Fruit fly (Drosophila melanogaster): ENCODE results near the gene CG46525.

Gene CG46525

dm6 chr3L:17428779-17429178, 46.2 kb upstream of the CG46525 start, which contains the start of gene Gorab (continued):
- TF ChIP-seq CG10274 (GFP tag; optimal IDR thresholded peaks at IDR 0.05) (peak; percentile 35), disco-r (GFP tag; optimal IDR thresholded peaks at IDR 0.05) (no peak), YL-1 (GFP tag; optimal IDR thresholded peaks at IDR 0.05) (peak; percentile 66), CG2199 (GFP tag; IDR thresholded peaks at IDR 0.05) (peak; percentile 83; the same call in 2 of the 3 replicates), CG12236 (GFP tag; optimal IDR thresholded peaks at IDR 0.05) (peak; percentile 32), nmo (GFP tag; optimal IDR thresholded peaks at IDR 0.05) (peak; percentile 95), Myb (GFP tag; optimal IDR thresholded peaks at IDR 0.05) (peak; percentile 80), CG30431 (GFP tag; optimal IDR thresholded peaks at IDR 0.05) (peak; percentile 87), CG18262 (tag; optimal IDR thresholded peaks at IDR 0.05) (peak; percentile 91), CG13624 (GFP tag; optimal IDR thresholded peaks at IDR 0.05) (peak; percentile 77), Hmr (GFP tag; optimal IDR thresholded peaks at IDR 0.05) (peak; percentile 67), Abd-B (GFP tag; optimal IDR thresholded peaks at IDR 0.05) (peak; percentile 96), CG14050 (GFP tag; IDR thresholded peaks at IDR 0.05) (peak; percentile 91), fu2 (GFP tag; optimal IDR thresholded peaks at IDR 0.05) (peak; percentile 83), fd3F (GFP tag; optimal IDR thresholded peaks at IDR 0.05) (peak; percentile 86), cato (GFP tag; optimal IDR thresholded peaks at IDR 0.05; ENCODE audit: borderline replicate concordance) (peak; percentile 83), CG7745 (tag; optimal IDR thresholded peaks at IDR 0.05) (no peak), dimm (GFP tag; IDR thresholded peaks at IDR 0.05) (peak; percentile 87), CG7786 (GFP tag; optimal IDR thresholded peaks at IDR 0.05) (peak; percentile 63), CG32532 (GFP tag; IDR thresholded peaks at IDR 0.05) (peak; percentile 97), MBD-R2 (GFP tag; IDR thresholded peaks at IDR 0.05) (peak; percentile 91), CG1603 (tag; optimal IDR thresholded peaks at IDR 0.05) (no peak), Optix (GFP tag; IDR thresholded peaks at IDR 0.05) (peak; percentile 92), usp (GFP tag; optimal IDR thresholded peaks at IDR 0.05) (no peak), Sox100B (GFP tag; optimal IDR thresholded peaks at IDR 0.05) (peak; percentile 69), CG31441 (GFP tag; IDR thresholded peaks at IDR 0.05) (peak; percentile 93), zf30C (GFP tag; optimal IDR thresholded peaks at IDR 0.05) (no peak), Ets65A (GFP tag) (peak; percentile 99), maf-S (GFP tag; optimal IDR thresholded peaks at IDR 0.05) (peak; percentile 27), MTF-1 (GFP tag; optimal IDR thresholded peaks at IDR 0.05; ENCODE audit: borderline replicate concordance) (peak; percentile 60), p53 (GFP tag; optimal IDR thresholded peaks at IDR 0.05) (no peak), CG17912 (GFP tag; optimal IDR thresholded peaks at IDR 0.05) (peak; percentile 40), CG8281 (tag; optimal IDR thresholded peaks at IDR 0.05) (peak; percentile 29), trem (tag; optimal IDR thresholded peaks at IDR 0.05) (peak; percentile 91), dpn (GFP tag; optimal IDR thresholded peaks at IDR 0.05) (peak; percentile 83 to 93), CG7928 (GFP tag; optimal IDR thresholded peaks at IDR 0.05) (peak; percentile 60), CG43689 (GFP tag; IDR thresholded peaks at IDR 0.05) (peak; percentile 83), CG18764 (GFP tag; optimal IDR thresholded peaks at IDR 0.05) (peak; percentile 85), ATbp (GFP tag; optimal IDR thresholded peaks at IDR 0.05) (peak; percentile 50), CG7987 (GFP tag; optimal IDR thresholded peaks at IDR 0.05) (peak; percentile 49), dm (GFP tag; optimal IDR thresholded peaks at IDR 0.05) (peak; percentile 69), Hey (tag; optimal IDR thresholded peaks at IDR 0.05) (peak; percentile 6), chinmo (GFP tag; IDR thresholded peaks at IDR 0.05; ENCODE audit: partially characterized antibody) (0 out of 4 replicates have a peak, but pooled peaks have one; percentile 5), Sry-δ (GFP tag; optimal IDR thresholded peaks at IDR 0.05) (peak; percentile 61), h (optimal IDR thresholded peaks at IDR 0.05) (no peak), CG17612 (GFP tag; IDR thresholded peaks at IDR 0.05) (peak; percentile 83), CG6854 (GFP tag; optimal IDR thresholded peaks at IDR 0.05) (no peak)
